Worm (Caenorhabditis elegans): Measurements from ENCODE around the gene F49F1.10.

DNA sequence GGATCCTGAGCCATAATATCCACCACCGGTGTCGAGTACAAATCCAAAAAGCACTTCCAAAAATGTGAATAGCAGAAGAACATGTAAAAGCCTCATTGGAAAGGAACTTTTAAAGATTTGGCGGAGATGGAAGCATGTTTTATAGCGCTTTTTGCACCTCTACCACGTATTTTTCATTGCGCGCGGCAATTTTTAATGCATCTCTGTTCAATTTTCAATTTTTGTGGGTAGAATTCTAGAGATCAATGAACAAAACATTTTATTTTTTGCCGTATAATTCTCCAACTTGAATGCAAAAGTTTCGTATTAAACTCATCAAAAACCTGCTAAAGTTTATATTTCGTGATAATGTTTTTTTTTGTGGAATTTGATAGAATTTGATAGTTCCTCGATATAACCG is 1.4 kb downstream of the F49F1.10 start, which contains the start of gene F49F1.9:
- TF ChIP-seq ztf-11 (tag; optimal IDR thresholded peaks at IDR 0.05) (no peak), lin-14 (GFP tag; optimal IDR thresholded peaks at IDR 0.05) (no peak), dpl-1 (GFP tag; optimal IDR thresholded peaks at IDR 0.05) (no peak), unc-62 (GFP tag; optimal IDR thresholded peaks at IDR 0.05) (no peak), zag-1 (tag; optimal IDR thresholded peaks at IDR 0.05) (no peak), nhr-28 (tag; optimal IDR thresholded peaks at IDR 0.05) (no peak)
